1 fruit fly cellular context compared by ENCODE assay signal in genomic region chr3R:20542283-20543144, dm6.
TF ChIP-seq lines count a peak whose summit lies in the region.

No protein-coding gene starts in this region.

TF ChIP-seq in whole organism, embryonic, 481 proteins besides CTCF, POLR2A, EP300 and RAD21 (continued from another document and continues in another):
- TF ChIP-seq twi (tag; optimal IDR thresholded peaks at IDR 0.05; lab: Kevin White, UChicago): no peak
- TF ChIP-seq CG15514 (GFP tag; optimal IDR thresholded peaks at IDR 0.05; lab: Kevin White, UChicago): no peak
- TF ChIP-seq CG3847 (GFP tag; IDR thresholded peaks at IDR 0.05; lab: Robert Waterston, UW): no peak
- no peak for TF ChIP-seq HLH54F (GFP tag; optimal IDR thresholded peaks at IDR 0.05; lab: Kevin White, UChicago)
- no peak for TF ChIP-seq CG32772 (GFP tag; IDR thresholded peaks at IDR 0.05; lab: Robert Waterston, UW)
- peak; percentile 59 for TF ChIP-seq Atf6 (GFP tag; IDR thresholded peaks at IDR 0.05; lab: Robert Waterston, UW)
- peak in 1 of 2 experiments; percentile 32 for TF ChIP-seq insv (GFP tag; optimal IDR thresholded peaks at IDR 0.05; lab: Kevin White, UChicago)
- TF ChIP-seq odd (GFP tag; optimal IDR thresholded peaks at IDR 0.05; lab: Kevin White, UChicago): peak; percentile 54
- no peak for TF ChIP-seq vvl (GFP tag; IDR thresholded peaks at IDR 0.05; lab: Robert Waterston, UW)
- no peak for TF ChIP-seq dan (GFP tag; IDR thresholded peaks at IDR 0.05; lab: Robert Waterston, UW)
- no peak for TF ChIP-seq Optix (GFP tag; IDR thresholded peaks at IDR 0.05; lab: Robert Waterston, UW)
- TF ChIP-seq nau (GFP tag; optimal IDR thresholded peaks at IDR 0.05; lab: Kevin White, UChicago): no peak
- no peak for TF ChIP-seq B-H2 (GFP tag; optimal IDR thresholded peaks at IDR 0.05; lab: Kevin White, UChicago)
- TF ChIP-seq gce (GFP tag; IDR thresholded peaks at IDR 0.05; lab: Robert Waterston, UW): no peak
- TF ChIP-seq CG32532 (GFP tag; IDR thresholded peaks at IDR 0.05; lab: Robert Waterston, UW): no peak
- TF ChIP-seq CG4617 (GFP tag; optimal IDR thresholded peaks at IDR 0.05; lab: Kevin White, UChicago; ENCODE audit: borderline replicate concordance): no peak
- no peak for TF ChIP-seq bsh (GFP tag; optimal IDR thresholded peaks at IDR 0.05; lab: Kevin White, UChicago)
- peak; percentile 67 for TF ChIP-seq CG2712 (tag; optimal IDR thresholded peaks at IDR 0.05; lab: Kevin White, UChicago)
- no peak for TF ChIP-seq Antp (GFP tag; optimal IDR thresholded peaks at IDR 0.05; lab: Kevin White, UChicago)
- peak; percentile 41 for TF ChIP-seq CG12219 (GFP tag; optimal IDR thresholded peaks at IDR 0.05; lab: Kevin White, UChicago)
- TF ChIP-seq CG2120 (GFP tag; optimal IDR thresholded peaks at IDR 0.05; lab: Kevin White, UChicago): no peak
- TF ChIP-seq Xbp1 (GFP tag; optimal IDR thresholded peaks at IDR 0.05; lab: Kevin White, UChicago): no peak
- no peak for TF ChIP-seq BtbVII (GFP tag; optimal IDR thresholded peaks at IDR 0.05; lab: Kevin White, UChicago)
- no peak for TF ChIP-seq Ets65A (GFP tag; lab: Kevin White, UChicago)
- peak; percentile 61 for TF ChIP-seq zf30C (GFP tag; optimal IDR thresholded peaks at IDR 0.05; lab: Kevin White, UChicago)
- no peak for TF ChIP-seq CG7271 (tag; optimal IDR thresholded peaks at IDR 0.05; lab: Kevin White, UChicago)
- TF ChIP-seq crc (GFP tag; optimal IDR thresholded peaks at IDR 0.05; lab: Kevin White, UChicago): no peak
- TF ChIP-seq sens-2 (GFP tag; IDR thresholded peaks at IDR 0.05; lab: Robert Waterston, UW): no peak
- TF ChIP-seq bbx (GFP tag; IDR thresholded peaks at IDR 0.05; lab: Robert Waterston, UW; ENCODE audit: partially characterized antibody): no peak
- peak; percentile 20 for TF ChIP-seq kay (GFP tag; optimal IDR thresholded peaks at IDR 0.05; lab: Kevin White, UChicago)
- TF ChIP-seq tup (GFP tag; optimal IDR thresholded peaks at IDR 0.05; lab: Kevin White, UChicago): no peak
- no peak for TF ChIP-seq CG9876 (GFP tag; optimal IDR thresholded peaks at IDR 0.05; lab: Kevin White, UChicago)
- TF ChIP-seq CG43689 (GFP tag; IDR thresholded peaks at IDR 0.05; lab: Robert Waterston, UW): no peak
- no peak for TF ChIP-seq pho (GFP tag; optimal IDR thresholded peaks at IDR 0.05; lab: Kevin White, UChicago)
- no peak for TF ChIP-seq CG16815 (GFP tag; optimal IDR thresholded peaks at IDR 0.05; lab: Kevin White, UChicago)
- TF ChIP-seq zfh1 (GFP tag; IDR thresholded peaks at IDR 0.05; lab: Robert Waterston, UW): peak; percentile 60; the same call in 2 of the 3 replicates
- peak; percentile 20 for TF ChIP-seq Spps (tag; optimal IDR thresholded peaks at IDR 0.05; lab: Kevin White, UChicago)
- TF ChIP-seq gsb (GFP tag; IDR thresholded peaks at IDR 0.05; lab: Robert Waterston, UW): no peak
- no peak for TF ChIP-seq CG10366 (GFP tag; IDR thresholded peaks at IDR 0.05; lab: Robert Waterston, UW)
- TF ChIP-seq Bteb2 (GFP tag; optimal IDR thresholded peaks at IDR 0.05; lab: Kevin White, UChicago): no peak
- TF ChIP-seq jumu (GFP tag; optimal IDR thresholded peaks at IDR 0.05; lab: Kevin White, UChicago): no peak
- peak; percentile 84 for TF ChIP-seq sens (GFP tag; lab: Kevin White, UChicago)
- TF ChIP-seq Dfd (GFP tag; optimal IDR thresholded peaks at IDR 0.05; lab: Kevin White, UChicago): no peak
- TF ChIP-seq pfk (GFP tag; optimal IDR thresholded peaks at IDR 0.05; lab: Kevin White, UChicago): no peak
- TF ChIP-seq CG1233 (GFP tag; optimal IDR thresholded peaks at IDR 0.05; lab: Kevin White, UChicago): peak; percentile 55
- peak; percentile 9 for TF ChIP-seq CG3065 (GFP tag; optimal IDR thresholded peaks at IDR 0.05; lab: Kevin White, UChicago)
- no peak for TF ChIP-seq sqz (GFP tag; optimal IDR thresholded peaks at IDR 0.05; lab: Kevin White, UChicago)
- no peak for TF ChIP-seq E2f2 (GFP tag; IDR thresholded peaks at IDR 0.05; lab: Robert Waterston, UW)
- no peak for TF ChIP-seq mirr (GFP tag; optimal IDR thresholded peaks at IDR 0.05; lab: Kevin White, UChicago)
- no peak for TF ChIP-seq her (GFP tag; optimal IDR thresholded peaks at IDR 0.05; lab: Kevin White, UChicago)
- no peak; the same call in 1 of the 2 replicates for TF ChIP-seq Rfx (GFP tag; IDR thresholded peaks at IDR 0.05; lab: Robert Waterston, UW)
- TF ChIP-seq CG13287 (GFP tag; IDR thresholded peaks at IDR 0.05; lab: Robert Waterston, UW; ENCODE audit: partially characterized antibody): no peak
- TF ChIP-seq so (GFP tag; IDR thresholded peaks at IDR 0.05; lab: Robert Waterston, UW): peak; percentile 59; the same call in 1 of the 3 replicates
- TF ChIP-seq gfzf (GFP tag; optimal IDR thresholded peaks at IDR 0.05; lab: Kevin White, UChicago): no peak
- no peak for TF ChIP-seq CG11560 (tag; IDR thresholded peaks at IDR 0.05; lab: Robert Waterston, UW)
- TF ChIP-seq CG16813 (GFP tag; IDR thresholded peaks at IDR 0.05; lab: Robert Waterston, UW; ENCODE audit: partially characterized antibody): no peak
- no peak for TF ChIP-seq Max (GFP tag; optimal IDR thresholded peaks at IDR 0.05; lab: Kevin White, UChicago)
- TF ChIP-seq sna (GFP tag; IDR thresholded peaks at IDR 0.05; lab: Robert Waterston, UW; ENCODE audit: partially characterized antibody): no peak
- TF ChIP-seq D (optimal IDR thresholded peaks at IDR 0.05; lab: Kevin White, UChicago): no peak
- peak; percentile 58 for TF ChIP-seq D (GFP tag; optimal IDR thresholded peaks at IDR 0.05; lab: Kevin White, UChicago)
- no peak for TF ChIP-seq jing (GFP tag; optimal IDR thresholded peaks at IDR 0.05; lab: Kevin White, UChicago)
- peak; percentile 35 for TF ChIP-seq CG10979 (tag; optimal IDR thresholded peaks at IDR 0.05; lab: Kevin White, UChicago)
- peak; percentile 20 for TF ChIP-seq Atf-2 (GFP tag; optimal IDR thresholded peaks at IDR 0.05; lab: Kevin White, UChicago)
- peak; percentile 15 for TF ChIP-seq Lhr (GFP tag; optimal IDR thresholded peaks at IDR 0.05; lab: Kevin White, UChicago)
- TF ChIP-seq stc (GFP tag; IDR thresholded peaks at IDR 0.05; lab: Robert Waterston, UW): no peak
- no peak for TF ChIP-seq CG11504 (tag; optimal IDR thresholded peaks at IDR 0.05; lab: Kevin White, UChicago)
- no peak for TF ChIP-seq nom (GFP tag; optimal IDR thresholded peaks at IDR 0.05; lab: Kevin White, UChicago)
- TF ChIP-seq PHDP (tag; optimal IDR thresholded peaks at IDR 0.05; lab: Kevin White, UChicago): no peak
- no peak for TF ChIP-seq CG9437 (GFP tag; optimal IDR thresholded peaks at IDR 0.05; lab: Kevin White, UChicago)
- peak; percentile 62 for TF ChIP-seq ac (GFP tag; optimal IDR thresholded peaks at IDR 0.05; lab: Kevin White, UChicago)
- TF ChIP-seq CG15073 (GFP tag; optimal IDR thresholded peaks at IDR 0.05; lab: Kevin White, UChicago): no peak
- no peak for TF ChIP-seq CG31388 (GFP tag; optimal IDR thresholded peaks at IDR 0.05; lab: Kevin White, UChicago)
- no peak for TF ChIP-seq HmgZ (tag; optimal IDR thresholded peaks at IDR 0.05; lab: Kevin White, UChicago)
- TF ChIP-seq Dad (GFP tag; optimal IDR thresholded peaks at IDR 0.05; lab: Kevin White, UChicago): no peak
- TF ChIP-seq grn (GFP tag; optimal IDR thresholded peaks at IDR 0.05; lab: Kevin White, UChicago): peak; percentile 29
- TF ChIP-seq NfI (GFP tag; optimal IDR thresholded peaks at IDR 0.05; lab: Kevin White, UChicago): no peak
- TF ChIP-seq Tbp (GFP tag; optimal IDR thresholded peaks at IDR 0.05; lab: Kevin White, UChicago): no peak
- TF ChIP-seq Sox100B (GFP tag; optimal IDR thresholded peaks at IDR 0.05; lab: Kevin White, UChicago): peak; percentile 77
- no peak for TF ChIP-seq sr (GFP tag; IDR thresholded peaks at IDR 0.05; lab: Robert Waterston, UW)
- TF ChIP-seq eyg (GFP tag; optimal IDR thresholded peaks at IDR 0.05; lab: Kevin White, UChicago): no peak
- no peak for TF ChIP-seq CG12071 (GFP tag; optimal IDR thresholded peaks at IDR 0.05; lab: Kevin White, UChicago)
- peak; percentile 11 for TF ChIP-seq CG17385 (GFP tag; optimal IDR thresholded peaks at IDR 0.05; lab: Kevin White, UChicago)
- no peak for TF ChIP-seq Ravus (GFP tag; IDR thresholded peaks at IDR 0.05; lab: Robert Waterston, UW)
- TF ChIP-seq D19B (GFP tag; optimal IDR thresholded peaks at IDR 0.05; lab: Kevin White, UChicago): no peak
- peak; percentile 67; the same call in 1 of the 2 replicates for TF ChIP-seq chm (GFP tag; IDR thresholded peaks at IDR 0.05; lab: Robert Waterston, UW)
- no peak for TF ChIP-seq Neu2 (GFP tag; optimal IDR thresholded peaks at IDR 0.05; lab: Kevin White, UChicago; ENCODE audit: borderline replicate concordance)
- no peak for TF ChIP-seq shn (GFP tag; optimal IDR thresholded peaks at IDR 0.05; lab: Kevin White, UChicago)
- TF ChIP-seq Hey (tag; optimal IDR thresholded peaks at IDR 0.05; lab: Kevin White, UChicago): no peak
- TF ChIP-seq CG8944 (GFP tag; optimal IDR thresholded peaks at IDR 0.05; lab: Kevin White, UChicago): no peak
- no peak for TF ChIP-seq hbn (GFP tag; IDR thresholded peaks at IDR 0.05; lab: Robert Waterston, UW; ENCODE audit: partially characterized antibody)
- peak; percentile 9 for TF ChIP-seq CG12769 (tag; optimal IDR thresholded peaks at IDR 0.05; lab: Kevin White, UChicago)
- no peak for TF ChIP-seq lov (optimal IDR thresholded peaks at IDR 0.05; lab: Kevin White, UChicago)
- no peak for TF ChIP-seq lov (GFP tag; IDR thresholded peaks at IDR 0.05; lab: Robert Waterston, UW)
- peak; percentile 51 for TF ChIP-seq CG3838 (GFP tag; optimal IDR thresholded peaks at IDR 0.05; lab: Kevin White, UChicago)
- TF ChIP-seq CG30020 (tag; optimal IDR thresholded peaks at IDR 0.05; lab: Kevin White, UChicago): no peak
- no peak for TF ChIP-seq pzg (GFP tag; optimal IDR thresholded peaks at IDR 0.05; lab: Kevin White, UChicago)
- peak; percentile 32 for TF ChIP-seq CG9817 (tag; optimal IDR thresholded peaks at IDR 0.05; lab: Kevin White, UChicago)
- peak; percentile 17 for TF ChIP-seq fd64A (GFP tag; optimal IDR thresholded peaks at IDR 0.05; lab: Kevin White, UChicago)
- TF ChIP-seq C15 (GFP tag; IDR thresholded peaks at IDR 0.05; lab: Robert Waterston, UW): no peak
- no peak for TF ChIP-seq phol (tag; optimal IDR thresholded peaks at IDR 0.05; lab: Kevin White, UChicago)
- no peak for TF ChIP-seq chn (GFP tag; optimal IDR thresholded peaks at IDR 0.05; lab: Kevin White, UChicago)
- TF ChIP-seq Awh (GFP tag; IDR thresholded peaks at IDR 0.05; lab: Robert Waterston, UW): peak; percentile 74
- TF ChIP-seq YL-1 (GFP tag; optimal IDR thresholded peaks at IDR 0.05; lab: Kevin White, UChicago): peak; percentile 19
- TF ChIP-seq GATAe (GFP tag; conservative IDR thresholded peaks at IDR 0.05; lab: Robert Waterston, UW): no peak
- TF ChIP-seq peb (GFP tag; IDR thresholded peaks at IDR 0.05; lab: Robert Waterston, UW): no peak
- TF ChIP-seq CG5953 (GFP tag; IDR thresholded peaks at IDR 0.05; lab: Robert Waterston, UW): no peak
- TF ChIP-seq HmgD (GFP tag; optimal IDR thresholded peaks at IDR 0.05; lab: Kevin White, UChicago): no peak
- no peak for TF ChIP-seq Doc2 (GFP tag; IDR thresholded peaks at IDR 0.05; lab: Robert Waterston, UW)
- no peak for TF ChIP-seq corto (GFP tag; optimal IDR thresholded peaks at IDR 0.05; lab: Kevin White, UChicago)
- TF ChIP-seq Oli (tag; optimal IDR thresholded peaks at IDR 0.05; lab: Kevin White, UChicago): no peak
- peak in 1 of 2 experiments; percentile 19 for TF ChIP-seq Eip74EF (GFP tag; optimal IDR thresholded peaks at IDR 0.05; lab: Kevin White, UChicago)
- no peak; the same call in 1 of the 2 replicates for TF ChIP-seq CG31441 (GFP tag; IDR thresholded peaks at IDR 0.05; lab: Robert Waterston, UW)
- TF ChIP-seq bab2 (GFP tag; optimal IDR thresholded peaks at IDR 0.05; lab: Kevin White, UChicago): peak; percentile 51
- TF ChIP-seq CG2129 (GFP tag; IDR thresholded peaks at IDR 0.05; lab: Robert Waterston, UW; ENCODE audit: partially characterized antibody): no peak
- no peak for TF ChIP-seq CG11723 (GFP tag; optimal IDR thresholded peaks at IDR 0.05; lab: Kevin White, UChicago)
- no peak for TF ChIP-seq Hmx (GFP tag; optimal IDR thresholded peaks at IDR 0.05; lab: Kevin White, UChicago)
- TF ChIP-seq ERR (GFP tag; optimal IDR thresholded peaks at IDR 0.05; lab: Kevin White, UChicago): no peak
- no peak for TF ChIP-seq CG31224 (GFP tag; IDR thresholded peaks at IDR 0.05; lab: Robert Waterston, UW)
- no peak for TF ChIP-seq sima (GFP tag; optimal IDR thresholded peaks at IDR 0.05; lab: Kevin White, UChicago)
- no peak for TF ChIP-seq Ssrp (tag; optimal IDR thresholded peaks at IDR 0.05; lab: Kevin White, UChicago)
- TF ChIP-seq CG1603 (tag; optimal IDR thresholded peaks at IDR 0.05; lab: Kevin White, UChicago): peak; percentile 48
- no peak for TF ChIP-seq ttk (GFP tag; IDR thresholded peaks at IDR 0.05; lab: Robert Waterston, UW)
- no peak for TF ChIP-seq bigmax (GFP tag; optimal IDR thresholded peaks at IDR 0.05; lab: Kevin White, UChicago)
- no peak for TF ChIP-seq CG34224 (GFP tag; IDR thresholded peaks at IDR 0.05; lab: Robert Waterston, UW; ENCODE audit: partially characterized antibody)
- no peak for TF ChIP-seq Nf-YC (tag; optimal IDR thresholded peaks at IDR 0.05; lab: Kevin White, UChicago)
- no peak for TF ChIP-seq CG17802 (tag; optimal IDR thresholded peaks at IDR 0.05; lab: Kevin White, UChicago)
- TF ChIP-seq CG14667 (GFP tag; IDR thresholded peaks at IDR 0.05; lab: Robert Waterston, UW): no peak
- TF ChIP-seq H15 (GFP tag; IDR thresholded peaks at IDR 0.05; lab: Robert Waterston, UW): no peak
- TF ChIP-seq CG9727 (GFP tag; optimal IDR thresholded peaks at IDR 0.05; lab: Kevin White, UChicago): peak; percentile 73
- TF ChIP-seq CG5180 (GFP tag; optimal IDR thresholded peaks at IDR 0.05; lab: Kevin White, UChicago): no peak
- TF ChIP-seq vfl (GFP tag; optimal IDR thresholded peaks at IDR 0.05; lab: Kevin White, UChicago): no peak
- TF ChIP-seq TFAM (GFP tag; optimal IDR thresholded peaks at IDR 0.05; lab: Kevin White, UChicago): no peak
- TF ChIP-seq gt (GFP tag; IDR thresholded peaks at IDR 0.05; lab: Robert Waterston, UW): no peak
- TF ChIP-seq tio (GFP tag; optimal IDR thresholded peaks at IDR 0.05; lab: Kevin White, UChicago): peak; percentile 21
- TF ChIP-seq CG33213 (GFP tag; optimal IDR thresholded peaks at IDR 0.05; lab: Kevin White, UChicago): no peak
- TF ChIP-seq sug (tag; optimal IDR thresholded peaks at IDR 0.05; lab: Kevin White, UChicago): peak; percentile 42
- no peak for TF ChIP-seq CG6791 (GFP tag; IDR thresholded peaks at IDR 0.05; lab: Robert Waterston, UW; ENCODE audit: partially characterized antibody)
- peak; percentile 5 for TF ChIP-seq CG8359 (GFP tag; optimal IDR thresholded peaks at IDR 0.05; lab: Kevin White, UChicago; ENCODE audit: borderline replicate concordance)
